Worm (Caenorhabditis elegans) whole organism, young adult: ENCODE measurements around the gene F40F9.10.

Experiments used
- Y53G8AR.9 ChIP-seq: fragments of 200-800 bp; sonication (Bioruptor generic); conservative IDR thresholded peaks from 2 replicates; pipeline ENCODE4 v1.3.6; 2022; ENCODE audit warnings: missing genetic modification reagents, missing genetic modification characterization, missing compliant biosample characterization
- him-1 ChIP-seq: sonication (generic microtip); optimal IDR thresholded peaks from 2 replicates; lab custom pipeline; 2016; ENCODE audit warnings: missing genotype, missing genetic modification reagents, missing genetic modification characterization, missing compliant biosample characterization
- madf-10 ChIP-seq: sonication (generic microtip); optimal IDR thresholded peaks from 2 replicates; lab custom pipeline; 2016; ENCODE audit warnings: mild to moderate bottlenecking, missing genetic modification characterization, missing compliant biosample characterization
- nfyb-1 ChIP-seq: fragments of 200-800 bp; sonication (Bioruptor generic); IDR thresholded peaks from 2 replicates; pipeline ENCODE4 v1.3.6; 2022; ENCODE audit warnings: missing genetic modification reagents, missing genetic modification characterization, missing compliant biosample characterization
- pbrm-1 ChIP-seq: fragments of 200-800 bp; sonication (Bioruptor generic); IDR thresholded peaks from 2 replicates; pipeline ENCODE4 v1.3.6; 2022; ENCODE audit warnings: missing genetic modification reagents, missing genetic modification characterization, missing compliant biosample characterization
- snpc-4 ChIP-seq, 5 experiments: fragments of 150-350 bp in 1 of 5; sonication (generic microtip) in 4 of 5; optimal IDR thresholded peaks; 2 replicates each; lab custom pipeline; 2014 to 2018; ENCODE audit warnings: missing genetic modification characterization in 5 of 5, missing biosample characterization in 3 of 5, antibody characterized with exemption in 2 of 5, mild to moderate bottlenecking in 2 of 5, missing compliant biosample characterization in 2 of 5, missing genotype in 2 of 5, moderate library complexity in 2 of 5, missing genetic modification reagents in 1 of 5
- tlf-1 ChIP-seq: fragments of 200-800 bp; sonication (Bioruptor generic); optimal IDR thresholded peaks from 2 replicates; lab custom pipeline; 2018; ENCODE audit warnings: mild to moderate bottlenecking, missing genetic modification characterization, missing compliant biosample characterization
- unc-62 ChIP-seq: fragments of 150-350 bp; optimal IDR thresholded peaks from 2 replicates; lab custom pipeline; 2014; ENCODE audit warnings: missing biosample characterization, missing genetic modification reagents, missing genetic modification characterization

- TF ChIP-seq pbrm-1 (GFP tag; lab: Robert Waterston, UW) (no peak), madf-10 (no peak), Y53G8AR.9 (no peak), snpc-4 (GFP tag; optimal IDR thresholded peaks at IDR 0.05; lab: Kevin White, UChicago) (no peak), snpc-4 (tag; optimal IDR thresholded peaks at IDR 0.05; lab: Kevin White, UChicago) (no peak), tlf-1 (GFP tag; lab: Kevin White, UChicago) (no peak), unc-62 (GFP tag; lab: Kevin White, UChicago) (no peak), nfyb-1 (GFP tag; lab: Robert Waterston, UW) (no peak), him-1 (tag; lab: Kevin White, UChicago) (no peak)
Observed at ce11 chrV:9664620-9665019, 48.8 kb downstream of the F40F9.10 start.
